Worm (Caenorhabditis elegans) whole organism, L1 larva: Measurements from ENCODE around the gene far-8.
A peak's percentile ranks its signal among the peaks of the same experiment; 100 is the strongest.

Experiments
- C16A3.4 ChIP-seq: fragments of 150-350 bp; optimal IDR thresholded peaks from 2 replicates; lab custom pipeline; 2014; ENCODE audit warnings: missing biosample characterization, missing genetic modification characterization
- F16B12.6 ChIP-seq: fragments of 150-350 bp; optimal IDR thresholded peaks from 2 replicates; lab custom pipeline; 2014; ENCODE audit warnings: missing biosample characterization, missing genetic modification characterization
- Y116A8C.19 ChIP-seq: sonication (generic microtip); optimal IDR thresholded peaks from 2 replicates; lab custom pipeline; 2016; ENCODE audit warnings: missing compliant biosample characterization, missing genetic modification characterization, borderline replicate concordance
- blmp-1 ChIP-seq: fragments of 150-350 bp; optimal IDR thresholded peaks from 2 replicates; lab custom pipeline; 2014; ENCODE audit warnings: missing biosample characterization, missing genetic modification characterization
- ceh-90 ChIP-seq: sonication (generic microtip); optimal IDR thresholded peaks from 2 replicates; lab custom pipeline; 2016; ENCODE audit warnings: missing genetic modification characterization, missing compliant biosample characterization
- efl-1 ChIP-seq, 4 experiments: fragments of 150-350 bp; optimal IDR thresholded peaks in 3 of 4; peaks in 1 of 4; 1 replicate in 1 of 4; 2 replicates in 3 of 4; lab custom pipeline; 2014; ENCODE audit warnings: missing biosample characterization in 2 of 4, missing genetic modification characterization in 2 of 4, missing genetic modification reagents in 2 of 4
- elt-3 ChIP-seq, 6 experiments: fragments of 150-350 bp in 1 of 6; sonication (generic microtip); optimal IDR thresholded peaks; 2 replicates each; lab custom pipeline; 2017 to 2018; ENCODE audit warnings: missing biosample characterization in 6 of 6, missing genetic modification characterization in 6 of 6, inconsistent platforms in 1 of 6
- grh-1 ChIP-seq: fragments of 200-800 bp; sonication (Bioruptor generic); IDR thresholded peaks from 2 replicates; pipeline ENCODE4 v1.3.6; 2022; ENCODE audit warnings: missing genetic modification reagents, missing genetic modification characterization, missing compliant biosample characterization
- hlh-4 ChIP-seq: sonication (generic microtip); optimal IDR thresholded peaks from 2 replicates; lab custom pipeline; 2016; ENCODE audit warnings: mild to moderate bottlenecking, missing genetic modification characterization, missing compliant biosample characterization
- hpl-2 ChIP-seq: fragments of 150-350 bp; optimal IDR thresholded peaks from 2 replicates; lab custom pipeline; 2014; ENCODE audit warnings: missing biosample characterization, missing genetic modification reagents, missing genetic modification characterization
- isw-1 ChIP-seq: fragments of 200-800 bp; sonication (Bioruptor generic); IDR thresholded peaks from 2 replicates; pipeline ENCODE4 v1.3.6; 2022; ENCODE audit warnings: missing genetic modification characterization, missing compliant biosample characterization
- lin-14 ChIP-seq: fragments of 200-800 bp; sonication (Bioruptor generic); optimal IDR thresholded peaks from 2 replicates; lab custom pipeline; 2018; ENCODE audit warnings: mild to moderate bottlenecking, missing genetic modification characterization, moderate library complexity, missing compliant biosample characterization
- lin-15B ChIP-seq: fragments of 150-350 bp; sonication (generic microtip); optimal IDR thresholded peaks from 3 replicates; lab custom pipeline; 2014; ENCODE audit warnings: missing biosample characterization, missing genetic modification characterization
- lin-39 ChIP-seq: fragments of 150-350 bp; optimal IDR thresholded peaks from 2 replicates; lab custom pipeline; 2014; ENCODE audit warnings: missing biosample characterization, missing genetic modification reagents, missing genetic modification characterization
- lir-3 ChIP-seq: sonication (generic microtip); optimal IDR thresholded peaks from 2 replicates; lab custom pipeline; 2016; ENCODE audit warnings: mild to moderate bottlenecking, missing genetic modification characterization, moderate library complexity, missing compliant biosample characterization; ENCODE audit not compliant: poor library complexity
- mdl-1 ChIP-seq, 2 experiments: fragments of 150-350 bp; optimal IDR thresholded peaks; 2 replicates each; lab custom pipeline; 2014 to 2017; ENCODE audit warnings: missing biosample characterization in 2 of 2, missing genetic modification characterization in 2 of 2, inconsistent platforms in 1 of 2
- mef-2 ChIP-seq: fragments of 150-350 bp; optimal IDR thresholded peaks from 2 replicates; lab custom pipeline; 2014; ENCODE audit warnings: missing biosample characterization, missing genetic modification characterization
- nhr-11 ChIP-seq: fragments of 150-350 bp; optimal IDR thresholded peaks from 2 replicates; lab custom pipeline; 2014; ENCODE audit warnings: missing biosample characterization, missing genetic modification characterization
- nhr-19 ChIP-seq: fragments of 200-800 bp; sonication (Bioruptor generic); conservative IDR thresholded peaks from 2 replicates; pipeline ENCODE4 v1.3.6; 2022; ENCODE audit warnings: missing genetic modification characterization, missing compliant biosample characterization
- nhr-20 ChIP-seq: sonication (generic microtip); optimal IDR thresholded peaks from 2 replicates; lab custom pipeline; 2016; ENCODE audit warnings: mild to moderate bottlenecking, missing genetic modification characterization, missing compliant biosample characterization
- nhr-237 ChIP-seq: fragments of 150-350 bp; optimal IDR thresholded peaks from 2 replicates; lab custom pipeline; 2014; ENCODE audit warnings: missing biosample characterization, missing genetic modification characterization
- nhr-28 ChIP-seq: fragments of 150-350 bp; optimal IDR thresholded peaks from 2 replicates; lab custom pipeline; 2014; ENCODE audit warnings: missing biosample characterization, missing genetic modification characterization
- nhr-71 ChIP-seq: sonication (generic microtip); optimal IDR thresholded peaks from 2 replicates; lab custom pipeline; 2016; ENCODE audit warnings: mild to moderate bottlenecking, missing genetic modification characterization, moderate library complexity, missing compliant biosample characterization
- nhr-77 ChIP-seq: fragments of 150-350 bp; optimal IDR thresholded peaks from 2 replicates; lab custom pipeline; 2014; ENCODE audit warnings: missing biosample characterization, missing genetic modification characterization
- nhr-84 ChIP-seq: sonication (generic microtip); optimal IDR thresholded peaks from 2 replicates; lab custom pipeline; 2017; ENCODE audit warnings: missing biosample characterization, missing genetic modification characterization
- nhr-85 ChIP-seq: sonication (generic microtip); peaks from one replicate; lab custom pipeline; 2016; ENCODE audit warnings: missing genetic modification characterization, inconsistent platforms, missing compliant biosample characterization
- nhr-90 ChIP-seq: sonication (generic microtip); optimal IDR thresholded peaks from 2 replicates; lab custom pipeline; 2016; ENCODE audit warnings: mild to moderate bottlenecking, missing genetic modification characterization, missing compliant biosample characterization; ENCODE audit not compliant: poor library complexity
- pag-3 ChIP-seq: sonication (generic microtip); optimal IDR thresholded peaks from 2 replicates; lab custom pipeline; 2017; ENCODE audit warnings: missing genetic modification characterization, mild to moderate bottlenecking, missing compliant biosample characterization, antibody characterized with exemption, borderline replicate concordance; ENCODE audit not compliant: insufficient read depth
- pax-3 ChIP-seq: fragments of 200-800 bp; sonication (Bioruptor generic); optimal IDR thresholded peaks from 2 replicates; lab custom pipeline; 2018; ENCODE audit warnings: mild to moderate bottlenecking, missing genetic modification characterization, moderate library complexity, missing compliant biosample characterization
- pqm-1 ChIP-seq: sonication (generic microtip); optimal IDR thresholded peaks from 3 replicates; lab custom pipeline; 2017; ENCODE audit warnings: missing biosample characterization, missing genetic modification characterization
- sox-4 ChIP-seq: sonication (generic microtip); optimal IDR thresholded peaks from 2 replicates; lab custom pipeline; 2016; ENCODE audit warnings: missing genetic modification characterization, missing compliant biosample characterization
- sptf-1 ChIP-seq: fragments of 150-350 bp; optimal IDR thresholded peaks from 2 replicates; lab custom pipeline; 2014; ENCODE audit warnings: missing biosample characterization, missing genetic modification characterization
- sup-37 ChIP-seq: fragments of 200-800 bp; sonication (Bioruptor generic); optimal IDR thresholded peaks from 2 replicates; lab custom pipeline; 2018; ENCODE audit warnings: mild to moderate bottlenecking, missing genetic modification characterization, missing compliant biosample characterization
- swsn-7 ChIP-seq: sonication (generic microtip); optimal IDR thresholded peaks from 2 replicates; lab custom pipeline; 2016; ENCODE audit warnings: missing genetic modification characterization, missing compliant biosample characterization
- tbx-2 ChIP-seq: sonication (generic microtip); optimal IDR thresholded peaks from 2 replicates; lab custom pipeline; 2016; ENCODE audit warnings: missing genetic modification characterization, missing compliant biosample characterization
- unc-30 ChIP-seq: sonication (generic microtip); optimal IDR thresholded peaks from 2 replicates; lab custom pipeline; 2017; ENCODE audit warnings: missing biosample characterization, missing genetic modification characterization
- vab-15 ChIP-seq: sonication (generic microtip); optimal IDR thresholded peaks from 2 replicates; lab custom pipeline; 2017; ENCODE audit warnings: missing genotype, mild to moderate bottlenecking, missing genetic modification characterization, missing compliant biosample characterization
- xbp-1 ChIP-seq: sonication (generic microtip); optimal IDR thresholded peaks from 2 replicates; lab custom pipeline; 2016; ENCODE audit warnings: missing genetic modification characterization, missing compliant biosample characterization

The far-8 gene

ce11 chrIII:845485-845884 lies 2.8 kb downstream of the far-8 start, which contains the start of gene K02F3.2 (continued):
- TF ChIP-seq ceh-90 (tag; lab: Kevin White, UChicago) (peak; percentile 11), lin-15B (tag; lab: Kevin White, UChicago) (peak; percentile 21), pax-3 (tag; lab: Kevin White, UChicago) (no peak), grh-1 (GFP tag; lab: Robert Waterston, UW) (no peak), mef-2 (tag; lab: Kevin White, UChicago) (no peak), sptf-1 (no peak), hpl-2 (GFP tag; lab: Kevin White, UChicago) (no peak), nhr-20 (tag; lab: Kevin White, UChicago) (peak; percentile 64), sox-4 (tag; lab: Kevin White, UChicago) (peak; percentile 35), lir-3 (tag; lab: Kevin White, UChicago) (peak; percentile 47), mdl-1 (tag; optimal IDR thresholded peaks at IDR 0.05; lab: Kevin White, UChicago) (peak in 1 of 2 experiments; percentile 43), tbx-2 (peak; percentile 58), lin-14 (no peak), nhr-19 (peak; percentile 69), nhr-11 (tag; lab: Kevin White, UChicago) (no peak), nhr-237 (tag; lab: Kevin White, UChicago) (no peak), pqm-1 (tag; lab: Kevin White, UChicago) (no peak), nhr-85 (peak; percentile 78), efl-1 (optimal IDR thresholded peaks at IDR 0.05; lab: Kevin White, UChicago) (peak; percentile 90 to 94), efl-1 (GFP tag; optimal IDR thresholded peaks at IDR 0.05 in 1 of 2; lab: Kevin White, UChicago) (peak; percentile 93 to 99), lin-39 (tag; lab: Kevin White, UChicago) (no peak), xbp-1 (tag; lab: Kevin White, UChicago) (peak; percentile 19), F16B12.6 (tag; lab: Kevin White, UChicago) (no peak), elt-3 (tag; optimal IDR thresholded peaks at IDR 0.05; lab: Kevin White, UChicago) (peak in 2 of 6 experiments; percentile 32 to 84), swsn-7 (tag; lab: Kevin White, UChicago) (peak; percentile 43)

- TF ChIP-seq nhr-77 (tag; lab: Kevin White, UChicago) (no peak), sptf-1 (no peak), pag-3 (tag; lab: Kevin White, UChicago) (no peak), C16A3.4 (tag; lab: Kevin White, UChicago) (no peak), nhr-90 (tag; lab: Kevin White, UChicago) (peak; percentile 18), hlh-4 (no peak), nhr-28 (tag; lab: Kevin White, UChicago) (no peak), hpl-2 (GFP tag; lab: Kevin White, UChicago) (no peak), Y116A8C.19 (tag; lab: Kevin White, UChicago) (no peak), nhr-19 (no peak), nhr-71 (tag; lab: Kevin White, UChicago) (no peak), nhr-85 (peak; percentile 44), mef-2 (tag; lab: Kevin White, UChicago) (no peak), unc-30 (tag; lab: Kevin White, UChicago) (no peak), pax-3 (tag; lab: Kevin White, UChicago) (no peak), vab-15 (tag; lab: Kevin White, UChicago) (no peak), elt-3 (tag; optimal IDR thresholded peaks at IDR 0.05; lab: Kevin White, UChicago) (no peak), isw-1 (GFP tag; lab: Robert Waterston, UW) (no peak)
These were observed 9.6 kb downstream of the far-8 start, which contains the start of gene moma-1 for ce11 chrIII:852296-852695. Gene moma-1, minus strand, starts transcription at chrIII:852396.

ce11 chrIII:853414-853813 lies 10.7 kb downstream of the far-8 start:
- no peak for TF ChIP-seq tbx-2
- no peak for TF ChIP-seq grh-1 (GFP tag; lab: Robert Waterston, UW)
- no peak for TF ChIP-seq blmp-1 (tag; lab: Kevin White, UChicago)
- TF ChIP-seq sup-37 (GFP tag; lab: Kevin White, UChicago), result no peak
- no peak for TF ChIP-seq nhr-84 (tag; lab: Kevin White, UChicago)
